Worm (Caenorhabditis elegans) whole organism, late embryonic: Measurements from ENCODE around the gene acp-3.

Source experiments
- K02D7.2 ChIP-seq: sonication (generic microtip); optimal IDR thresholded peaks from 2 replicates; lab custom pipeline; 2017; ENCODE audit warnings: mild to moderate bottlenecking, missing genetic modification characterization, missing compliant biosample characterization
- T23F11.4 ChIP-seq: fragments of 200-800 bp; sonication (Bioruptor generic); optimal IDR thresholded peaks from 2 replicates; lab custom pipeline; 2018; ENCODE audit warnings: mild to moderate bottlenecking, missing genetic modification characterization, missing compliant biosample characterization
- Y22D7AL.16 ChIP-seq: sonication (generic microtip); optimal IDR thresholded peaks from 2 replicates; lab custom pipeline; 2016; ENCODE audit warnings: missing genetic modification characterization, missing compliant biosample characterization
- ahr-1 ChIP-seq: sonication (generic microtip); optimal IDR thresholded peaks from 2 replicates; lab custom pipeline; 2016; ENCODE audit warnings: missing genetic modification characterization, missing compliant biosample characterization
- ceh-18 ChIP-seq: sonication (generic microtip); optimal IDR thresholded peaks from 2 replicates; lab custom pipeline; 2016; ENCODE audit warnings: missing genetic modification characterization, missing compliant biosample characterization
- ceh-19 ChIP-seq: fragments of 200-800 bp; sonication (Bioruptor generic); optimal IDR thresholded peaks from 2 replicates; lab custom pipeline; 2018; ENCODE audit warnings: mild to moderate bottlenecking, missing genetic modification characterization, missing compliant biosample characterization
- ceh-24 ChIP-seq: sonication (generic microtip); optimal IDR thresholded peaks from 2 replicates; lab custom pipeline; 2016; ENCODE audit warnings: mild to moderate bottlenecking, missing genetic modification characterization, missing compliant biosample characterization
- ceh-30 ChIP-seq: fragments of 150-350 bp; optimal IDR thresholded peaks from 2 replicates; lab custom pipeline; 2014; ENCODE audit warnings: missing biosample characterization, missing genetic modification characterization
- ceh-34 ChIP-seq: sonication (generic microtip); optimal IDR thresholded peaks from 2 replicates; lab custom pipeline; 2016; ENCODE audit warnings: mild to moderate bottlenecking, missing genetic modification characterization, missing compliant biosample characterization
- ceh-45 ChIP-seq: fragments of 200-800 bp; sonication (Bioruptor generic); IDR thresholded peaks from 2 replicates; pipeline ENCODE4 v1.3.6; 2022; ENCODE audit warnings: missing genetic modification reagents, missing genetic modification characterization, missing compliant biosample characterization
- ceh-48 ChIP-seq: sonication (generic microtip); optimal IDR thresholded peaks from 2 replicates; lab custom pipeline; 2016; ENCODE audit warnings: missing genetic modification characterization, inconsistent platforms, missing compliant biosample characterization
- ceh-6 ChIP-seq: fragments of 200-800 bp; sonication (Bioruptor generic); optimal IDR thresholded peaks from 2 replicates; lab custom pipeline; 2018; ENCODE audit warnings: mild to moderate bottlenecking, missing genetic modification characterization, missing compliant biosample characterization
- ceh-9 ChIP-seq: sonication (generic microtip); optimal IDR thresholded peaks from 2 replicates; lab custom pipeline; 2016; ENCODE audit warnings: mild to moderate bottlenecking, missing genetic modification characterization, inconsistent platforms, missing compliant biosample characterization
- che-1 ChIP-seq: sonication (generic microtip); optimal IDR thresholded peaks from 2 replicates; lab custom pipeline; 2016; ENCODE audit warnings: mild to moderate bottlenecking, missing genetic modification characterization, missing compliant biosample characterization
- dmd-4 ChIP-seq: sonication (generic microtip); optimal IDR thresholded peaks from 2 replicates; lab custom pipeline; 2016; ENCODE audit warnings: borderline replicate concordance, missing genetic modification characterization, missing compliant biosample characterization
- dve-1 ChIP-seq: sonication (generic microtip); optimal IDR thresholded peaks from 2 replicates; lab custom pipeline; 2017; ENCODE audit warnings: antibody characterized with exemption, mild to moderate bottlenecking, missing genetic modification characterization, missing compliant biosample characterization
- elt-2 ChIP-seq: sonication (generic microtip); optimal IDR thresholded peaks from 2 replicates; lab custom pipeline; 2016; ENCODE audit warnings: missing genetic modification reagents, missing genetic modification characterization, missing compliant biosample characterization
- ets-4 ChIP-seq: sonication (generic microtip); optimal IDR thresholded peaks from 2 replicates; lab custom pipeline; 2016; ENCODE audit warnings: missing genetic modification characterization, missing compliant biosample characterization
- eyg-1 ChIP-seq: sonication (generic microtip); optimal IDR thresholded peaks from 2 replicates; lab custom pipeline; 2016; ENCODE audit warnings: missing genotype, missing genetic modification characterization, missing compliant biosample characterization
- fax-1 ChIP-seq: sonication (generic microtip); optimal IDR thresholded peaks from 2 replicates; lab custom pipeline; 2016; ENCODE audit warnings: missing genotype, missing genetic modification characterization, missing compliant biosample characterization
- fkh-10 ChIP-seq: fragments of 150-350 bp; optimal IDR thresholded peaks from 2 replicates; lab custom pipeline; 2014; ENCODE audit warnings: missing biosample characterization, missing genetic modification reagents, missing genetic modification characterization
- gmeb-2 ChIP-seq: sonication (generic microtip); optimal IDR thresholded peaks from 2 replicates; lab custom pipeline; 2016; ENCODE audit warnings: missing genetic modification characterization, inconsistent platforms, missing compliant biosample characterization
- hlh-13 ChIP-seq: fragments of 200-800 bp; sonication (Bioruptor generic); optimal IDR thresholded peaks from 2 replicates; lab custom pipeline; 2018; ENCODE audit warnings: mild to moderate bottlenecking, missing genetic modification characterization, missing compliant biosample characterization
- hlh-15 ChIP-seq: sonication (generic microtip); optimal IDR thresholded peaks from 2 replicates; lab custom pipeline; 2016; ENCODE audit warnings: missing genetic modification characterization, missing compliant biosample characterization
- hlh-8 ChIP-seq: sonication (generic microtip); optimal IDR thresholded peaks from 2 replicates; lab custom pipeline; 2016; ENCODE audit warnings: missing genotype, missing genetic modification characterization, missing compliant biosample characterization
- lim-6 ChIP-seq: sonication (generic microtip); optimal IDR thresholded peaks from 2 replicates; lab custom pipeline; 2016; ENCODE audit warnings: missing genetic modification characterization, missing compliant biosample characterization
- madf-2 ChIP-seq: sonication (generic microtip); optimal IDR thresholded peaks from 2 replicates; lab custom pipeline; 2017; ENCODE audit warnings: missing genetic modification characterization, missing compliant biosample characterization
- nfya-1 ChIP-seq: sonication (generic microtip); optimal IDR thresholded peaks from 2 replicates; lab custom pipeline; 2017; ENCODE audit warnings: missing genetic modification characterization, mild to moderate bottlenecking, missing compliant biosample characterization, antibody characterized with exemption, moderate library complexity
- nhr-11 ChIP-seq: fragments of 150-350 bp; optimal IDR thresholded peaks from 2 replicates; lab custom pipeline; 2014; ENCODE audit warnings: missing biosample characterization, missing genetic modification characterization
- nhr-232 ChIP-seq: sonication (generic microtip); optimal IDR thresholded peaks from 2 replicates; lab custom pipeline; 2016; ENCODE audit warnings: missing genetic modification characterization, missing compliant biosample characterization
- pag-3 ChIP-seq: sonication (generic microtip); optimal IDR thresholded peaks from 2 replicates; lab custom pipeline; 2016; ENCODE audit warnings: missing compliant biosample characterization, missing genetic modification characterization, borderline replicate concordance
- pat-9 ChIP-seq: fragments of 200-800 bp; sonication (Bioruptor generic); optimal IDR thresholded peaks from 2 replicates; lab custom pipeline; 2018; ENCODE audit warnings: mild to moderate bottlenecking, missing genetic modification characterization, moderate library complexity, missing compliant biosample characterization
- pax-1 ChIP-seq: fragments of 150-350 bp; optimal IDR thresholded peaks from 2 replicates; lab custom pipeline; 2014; ENCODE audit warnings: missing biosample characterization, missing genetic modification characterization
- pha-2 ChIP-seq: sonication (generic microtip); optimal IDR thresholded peaks from 2 replicates; lab custom pipeline; 2017; ENCODE audit warnings: mild to moderate bottlenecking, missing genetic modification characterization, missing compliant biosample characterization
- pqm-1 ChIP-seq: sonication (generic microtip); optimal IDR thresholded peaks from 2 replicates; lab custom pipeline; 2016; ENCODE audit warnings: missing genetic modification characterization, missing compliant biosample characterization
- rnt-1 ChIP-seq: sonication (generic microtip); optimal IDR thresholded peaks from 2 replicates; lab custom pipeline; 2016; ENCODE audit warnings: missing genetic modification characterization, missing compliant biosample characterization
- sdc-2 ChIP-seq: sonication (generic microtip); optimal IDR thresholded peaks from 2 replicates; lab custom pipeline; 2016; ENCODE audit warnings: missing genotype, missing genetic modification characterization, missing compliant biosample characterization
- unc-3 ChIP-seq, 2 experiments: fragments of 200-800 bp in 1 of 2; sonication (Bioruptor generic) in 1 of 2; sonication (generic microtip) in 1 of 2; conservative IDR thresholded peaks in 1 of 2; optimal IDR thresholded peaks in 1 of 2; 2 replicates each; pipeline versions ENCODE4 v1.3.6 to Lab custom; 2016 to 2022; ENCODE audit warnings: missing compliant biosample characterization in 2 of 2, missing genetic modification characterization in 2 of 2, missing genetic modification reagents in 1 of 2
- unc-55 ChIP-seq: sonication (generic microtip); optimal IDR thresholded peaks from 2 replicates; lab custom pipeline; 2017; ENCODE audit warnings: missing biosample characterization, missing genetic modification reagents, missing genetic modification characterization
- ztf-16 ChIP-seq: sonication (generic microtip); optimal IDR thresholded peaks from 2 replicates; lab custom pipeline; 2017; ENCODE audit warnings: missing genetic modification characterization, missing compliant biosample characterization

The acp-3 gene

DNA sequence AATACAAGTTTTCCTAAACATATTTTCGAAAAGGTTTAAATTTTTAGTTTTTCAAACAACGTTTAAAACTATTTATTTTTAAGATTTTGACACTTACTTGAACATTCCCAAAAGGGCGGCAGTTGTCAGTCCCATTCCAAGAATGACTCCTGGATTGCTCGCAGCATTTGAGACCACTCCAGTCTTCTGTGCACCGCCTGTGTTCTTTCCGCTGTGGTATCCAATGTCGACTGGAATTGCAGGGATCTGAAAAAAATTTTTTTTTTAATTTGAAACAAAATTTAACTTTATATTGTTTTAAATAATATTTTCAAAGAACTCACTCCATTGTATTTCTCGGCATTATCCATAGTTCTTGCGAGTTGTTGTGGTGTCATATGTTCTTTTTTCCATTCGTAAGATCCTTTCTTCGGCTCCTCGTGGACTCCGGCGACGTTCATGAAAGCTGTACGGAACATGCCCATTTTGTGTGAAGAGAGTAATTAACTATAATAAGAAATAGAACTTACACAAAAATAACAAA lies 44.9 kb upstream of the acp-3 start, which contains the start of gene M05D6.5:
TSS of gene M05D6.5 (minus strand) at position 473 of the 523 bp plus-strand sequence.
- TF ChIP-seq ceh-18 (tag; lab: Kevin White, UChicago) (no peak), ceh-24 (no peak), nhr-11 (tag; lab: Kevin White, UChicago) (no peak), unc-3 (GFP tag; conservative IDR thresholded peaks at IDR 0.05; lab: Robert Waterston, UW) (no peak), unc-3 (tag; optimal IDR thresholded peaks at IDR 0.05; lab: Kevin White, UChicago) (no peak), ceh-19 (GFP tag; lab: Kevin White, UChicago) (no peak)

DNA sequence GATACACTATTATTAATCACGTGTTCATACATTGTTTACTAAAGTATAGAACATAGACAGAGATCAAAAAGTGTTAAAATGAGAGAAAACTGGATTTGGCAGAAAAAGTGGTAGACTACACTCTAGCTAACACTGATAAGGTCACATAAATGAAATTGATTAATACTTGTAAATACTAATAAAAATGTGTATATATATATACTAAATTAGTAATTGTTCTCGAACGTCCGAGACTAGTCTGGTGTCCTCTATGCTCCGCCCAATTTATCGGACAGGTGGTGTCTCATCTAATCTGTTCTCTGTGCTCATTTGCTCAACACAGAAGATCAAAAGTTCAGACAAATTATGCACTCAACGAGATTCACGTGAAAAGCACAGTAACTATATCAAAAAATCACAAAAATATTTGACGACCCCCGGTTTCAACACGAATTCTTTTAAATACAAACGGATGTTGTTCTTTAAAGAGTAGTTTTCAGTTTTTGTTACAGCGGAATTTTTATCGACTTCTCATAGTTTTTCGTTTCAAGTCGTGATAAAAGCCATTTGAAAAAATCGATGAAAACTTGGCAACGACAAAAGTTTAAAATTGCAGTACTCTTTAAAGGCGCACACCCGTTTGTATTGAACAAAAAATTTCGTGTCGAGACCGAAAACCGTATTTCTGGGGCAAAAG lies 44.2 kb upstream of the acp-3 start:
- no peak for TF ChIP-seq ceh-45 (GFP tag; lab: Robert Waterston, UW)
- TF ChIP-seq pax-1 = peak; percentile 74
- no peak for TF ChIP-seq ceh-9 (tag; lab: Kevin White, UChicago)
- no peak for TF ChIP-seq ceh-48 (tag; lab: Kevin White, UChicago)
- TF ChIP-seq madf-2 (tag; lab: Kevin White, UChicago) = no peak
- TF ChIP-seq pat-9 (tag; lab: Kevin White, UChicago) = no peak
- no peak for TF ChIP-seq nfya-1
- TF ChIP-seq che-1 (tag; lab: Kevin White, UChicago) = no peak
- no peak for TF ChIP-seq gmeb-2 (tag; lab: Kevin White, UChicago)
- TF ChIP-seq pha-2 = no peak
- TF ChIP-seq hlh-8 (tag; lab: Kevin White, UChicago) = no peak
- no peak for TF ChIP-seq fkh-10
- TF ChIP-seq ceh-34 = no peak
- TF ChIP-seq ceh-30 (tag; lab: Kevin White, UChicago) = no peak
- no peak for TF ChIP-seq hlh-13 (GFP tag; lab: Kevin White, UChicago)
- no peak for TF ChIP-seq nhr-232 (tag; lab: Kevin White, UChicago)
- peak; percentile 11 for TF ChIP-seq rnt-1 (tag; lab: Kevin White, UChicago)
- peak; percentile 30 for TF ChIP-seq unc-55
- no peak for TF ChIP-seq lim-6 (tag; lab: Kevin White, UChicago)
- no peak for TF ChIP-seq sdc-2 (tag; lab: Kevin White, UChicago)
- no peak for TF ChIP-seq ets-4
- TF ChIP-seq eyg-1 (tag; lab: Kevin White, UChicago) = no peak
- no peak for TF ChIP-seq T23F11.4 (GFP tag; lab: Kevin White, UChicago)
- TF ChIP-seq ahr-1 = no peak
- no peak for TF ChIP-seq fax-1
- TF ChIP-seq dve-1 (tag; lab: Kevin White, UChicago) = no peak
- TF ChIP-seq elt-2 = peak; percentile 21
- no peak for TF ChIP-seq pag-3 (tag; lab: Kevin White, UChicago)
- TF ChIP-seq ceh-18 (tag; lab: Kevin White, UChicago) = no peak
- TF ChIP-seq Y22D7AL.16 (tag; lab: Kevin White, UChicago) = no peak
- TF ChIP-seq K02D7.2 (tag; lab: Kevin White, UChicago) = no peak
- no peak for TF ChIP-seq pqm-1

DNA sequence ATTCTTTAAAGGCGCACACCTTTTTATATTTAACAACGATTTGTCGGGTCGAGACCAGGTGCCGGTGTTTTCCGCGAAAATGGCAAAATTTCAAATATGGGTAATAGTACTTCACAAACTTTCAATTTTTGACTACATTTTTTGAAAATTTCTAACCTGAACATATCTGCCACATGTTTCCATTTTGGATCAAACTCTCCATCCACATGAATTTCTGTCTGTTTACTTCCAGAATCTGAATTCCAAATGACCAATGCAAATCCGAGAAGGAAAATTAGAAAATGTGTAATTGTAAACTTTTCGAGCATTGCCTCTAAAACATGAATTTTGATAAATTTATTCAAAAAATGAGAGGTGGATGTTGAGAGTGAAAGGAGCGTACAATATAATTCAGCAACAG lies 43.2 kb upstream of the acp-3 start, which contains the start of gene lact-4:
TSS of gene lact-4 (minus strand) at position 313 of the 400 bp plus-strand sequence.
- TF ChIP-seq ets-4 (no peak), ceh-34 (no peak), hlh-8 (tag; lab: Kevin White, UChicago) (no peak)

DNA sequence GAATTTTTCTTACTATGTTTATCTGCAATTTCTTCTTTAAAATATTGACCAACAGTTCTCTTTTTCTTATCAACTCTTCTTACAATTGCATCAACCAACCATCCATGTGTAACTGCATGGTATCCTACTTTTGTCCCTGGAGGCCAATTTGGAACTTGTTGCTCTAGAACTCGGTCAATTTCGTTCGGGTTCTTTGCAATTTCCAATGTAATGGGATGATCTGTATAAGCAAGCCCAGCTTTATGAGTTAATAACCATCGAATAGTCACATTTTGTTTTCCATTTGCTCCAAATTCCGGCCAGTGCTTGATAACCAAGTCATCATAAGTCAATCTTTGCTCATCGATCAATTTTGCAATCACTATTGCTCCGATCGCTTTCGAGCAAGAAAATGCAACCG lies 42.4 kb upstream of the acp-3 start:
- TF ChIP-seq ceh-6 (GFP tag; lab: Kevin White, UChicago) = no peak
- TF ChIP-seq nfya-1 = no peak
- TF ChIP-seq ceh-24 = no peak
- no peak for TF ChIP-seq dmd-4 (tag; lab: Kevin White, UChicago)
- TF ChIP-seq hlh-15 (tag; lab: Kevin White, UChicago) = no peak
- no peak for TF ChIP-seq fkh-10
- TF ChIP-seq ztf-16 (tag; lab: Kevin White, UChicago) = no peak
